Worm (Caenorhabditis elegans): Measurements from ENCODE around the gene K02B2.6.

DNA sequence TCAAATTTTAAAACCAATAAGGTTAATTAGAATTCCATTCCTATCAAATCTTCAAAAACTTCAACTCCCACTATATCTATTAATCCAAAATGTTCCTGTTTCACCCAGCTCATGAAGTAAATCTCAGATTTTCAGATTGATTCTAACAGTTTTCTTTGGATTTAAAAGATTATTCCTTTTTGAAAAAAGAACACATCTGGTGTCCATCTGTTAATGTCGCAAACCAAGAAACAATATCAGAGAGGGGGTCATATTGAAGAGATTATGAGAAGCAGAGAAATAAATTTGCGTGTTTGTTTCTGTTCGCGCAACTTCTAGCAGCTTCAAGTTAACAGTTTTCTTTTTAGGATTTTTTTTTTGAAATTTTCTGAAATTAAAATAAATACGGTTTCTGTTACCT lies 33.1 kb downstream of the K02B2.6 start:
- TF ChIP-seq F49E8.2 (tag; optimal IDR thresholded peaks at IDR 0.05; ENCODE audit: insufficient read depth) (no peak), rec-8 (tag; optimal IDR thresholded peaks at IDR 0.05) (no peak), ztf-25 (GFP tag; IDR thresholded peaks at IDR 0.05) (no peak), ceh-79 (tag; optimal IDR thresholded peaks at IDR 0.05) (no peak), ZK185.1 (tag; optimal IDR thresholded peaks at IDR 0.05; ENCODE audit: poor library complexity, severe bottlenecking) (no peak), aptf-2 (GFP tag; conservative IDR thresholded peaks at IDR 0.05) (no peak), cebp-1 (GFP tag; IDR thresholded peaks at IDR 0.05) (no peak), cebp-1 (tag; optimal IDR thresholded peaks at IDR 0.05) (no peak)
